Fruit fly (Drosophila melanogaster) whole organism: ENCODE data around the gene CG1523.

Source experiments
- Dll ChIP-seq: fragments of >200 bp; optimal IDR thresholded peaks from 2 replicates; lab custom pipeline; 2017
- EcR ChIP-seq, 2 experiments: fragments of >200 bp; optimal IDR thresholded peaks; 2 replicates each; lab custom pipeline; 2017; ENCODE audit warnings: missing biosample characterization in 2 of 2, missing genetic modification characterization in 2 of 2, missing genetic modification reagents in 2 of 2
- psq ChIP-seq: fragments of >200 bp; optimal IDR thresholded peaks from 2 replicates; lab custom pipeline; 2017
- usp ChIP-seq: fragments of >200 bp; optimal IDR thresholded peaks from 2 replicates; lab custom pipeline; 2017; ENCODE audit warnings: missing biosample characterization, missing genetic modification characterization, mixed read lengths

DNA sequence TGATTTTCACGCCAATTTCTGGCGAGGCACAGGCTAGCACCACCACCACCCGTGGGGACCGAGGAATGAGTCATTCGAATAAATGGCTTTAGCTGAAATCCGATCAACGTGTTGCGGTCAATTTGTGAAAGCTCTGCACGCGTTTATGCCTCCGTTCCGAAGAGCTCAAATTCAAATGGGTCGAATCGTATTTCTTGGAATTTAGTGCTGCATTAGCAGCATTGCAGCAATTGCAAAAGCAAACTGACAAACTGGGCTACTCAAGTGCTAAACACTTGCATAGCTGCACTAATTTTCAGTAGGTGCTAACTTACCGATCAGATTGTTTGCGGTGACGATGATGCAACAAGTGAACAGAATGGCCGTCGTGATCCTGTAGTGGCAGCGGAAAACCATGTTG lies 37.4 kb upstream of the CG1523 start:
- TF ChIP-seq EcR (GFP tag; optimal IDR thresholded peaks at IDR 0.05; lab: Kevin White, UChicago) (no peak), psq (lab: Kevin White, UChicago) (no peak), usp (GFP tag; lab: Kevin White, UChicago) (no peak), Dll (lab: Kevin White, UChicago) (no peak)
